Worm (Caenorhabditis elegans) whole organism, L4 larva: ENCODE measurements around the gene W05H7.1.

Experiments used
- aly-2 ChIP-seq: sonication (generic microtip); optimal IDR thresholded peaks from 2 replicates; lab custom pipeline; 2018; ENCODE audit warnings: missing biosample characterization, missing genetic modification characterization
- dve-1 ChIP-seq: sonication (generic microtip); optimal IDR thresholded peaks from 2 replicates; lab custom pipeline; 2017; ENCODE audit warnings: antibody characterized with exemption, mild to moderate bottlenecking, missing genetic modification characterization, missing compliant biosample characterization; ENCODE audit not compliant: insufficient read depth
- egl-27 ChIP-seq: sonication (generic microtip); optimal IDR thresholded peaks from 3 replicates; lab custom pipeline; 2017; ENCODE audit warnings: missing biosample characterization, missing genetic modification reagents, missing genetic modification characterization
- fkh-10 ChIP-seq: fragments of 150-350 bp; optimal IDR thresholded peaks from 2 replicates; lab custom pipeline; 2014; ENCODE audit warnings: missing biosample characterization, missing genetic modification reagents, missing genetic modification characterization
- lin-13 ChIP-seq: fragments of 150-350 bp; optimal IDR thresholded peaks from 2 replicates; lab custom pipeline; 2014; ENCODE audit warnings: missing biosample characterization, missing genetic modification reagents, missing genetic modification characterization
- tra-1 ChIP-seq: fragments of 200-800 bp; sonication (Bioruptor generic); IDR thresholded peaks from 2 replicates; pipeline ENCODE4 v1.3.6; 2022; ENCODE audit warnings: missing genetic modification reagents, missing genetic modification characterization, missing compliant biosample characterization
- unc-39 ChIP-seq: sonication (generic microtip); optimal IDR thresholded peaks from 2 replicates; lab custom pipeline; 2017; ENCODE audit warnings: missing biosample characterization, missing genetic modification characterization
- zip-2 ChIP-seq: fragments of 150-350 bp; optimal IDR thresholded peaks from 2 replicates; lab custom pipeline; 2014; ENCODE audit warnings: missing biosample characterization, missing genetic modification characterization

ce11 chrX:1480564-1480963 is 30.0 kb downstream of the W05H7.1 start:
- TF ChIP-seq zip-2 (tag; lab: Kevin White, UChicago) (no peak), tra-1 (GFP tag; lab: Robert Waterston, UW) (no peak), dve-1 (tag; lab: Kevin White, UChicago) (no peak), fkh-10 (GFP tag; lab: Kevin White, UChicago) (no peak), egl-27 (tag; lab: Kevin White, UChicago) (no peak), aly-2 (tag; lab: Kevin White, UChicago) (no peak), unc-39 (no peak), lin-13 (no peak)
